Fruit fly (Drosophila melanogaster) whole organism, embryonic: ENCODE measurements around the gene CG42534.

Experiments used
- Awh ChIP-seq: fragments of 200-800 bp; sonication (Bioruptor generic); IDR thresholded peaks from 2 replicates; pipeline ENCODE4, ENCODE4 v1.3.6; 2022; ENCODE audit warnings: missing biosample characterization, missing genetic modification characterization
- CG10565 ChIP-seq: fragments of 200-800 bp; sonication (Bioruptor generic); optimal IDR thresholded peaks from 3 replicates; lab custom pipeline; 2016; ENCODE audit warnings: missing biosample characterization, mild to moderate bottlenecking, missing genetic modification characterization
- CG10654 ChIP-seq: fragments of 200-800 bp; sonication (Bioruptor generic); optimal IDR thresholded peaks from 2 replicates; lab custom pipeline; 2016; ENCODE audit warnings: missing biosample characterization, missing genetic modification characterization
- CG10979 ChIP-seq: fragments of 200-800 bp; sonication (Bioruptor generic); optimal IDR thresholded peaks from 2 replicates; lab custom pipeline; 2018; ENCODE audit warnings: missing biosample characterization, mild to moderate bottlenecking, missing genetic modification characterization, moderate library complexity
- CG11398 ChIP-seq: fragments of 200-800 bp; sonication (Bioruptor generic); optimal IDR thresholded peaks from 2 replicates; lab custom pipeline; 2016; ENCODE audit warnings: missing biosample characterization, missing genetic modification characterization
- CG12104 ChIP-seq: fragments of 200-800 bp; sonication (Bioruptor generic); optimal IDR thresholded peaks from 3 replicates; lab custom pipeline; 2016; ENCODE audit warnings: missing biosample characterization, missing genetic modification characterization
- CG12659 ChIP-seq: fragments of 200-800 bp; sonication (Bioruptor generic); optimal IDR thresholded peaks from 3 replicates; lab custom pipeline; 2017; ENCODE audit warnings: mild to moderate bottlenecking, missing biosample characterization, missing genetic modification reagents, missing genetic modification characterization
- CG13894 ChIP-seq: fragments of 200-800 bp; sonication (Bioruptor generic); optimal IDR thresholded peaks from 3 replicates; lab custom pipeline; 2018; ENCODE audit warnings: missing biosample characterization, mild to moderate bottlenecking, missing genetic modification characterization, moderate library complexity
- CG15073 ChIP-seq: fragments of 200-800 bp; sonication (Bioruptor generic); optimal IDR thresholded peaks from 2 replicates; lab custom pipeline; 2016; ENCODE audit warnings: missing biosample characterization, missing genetic modification characterization
- CG1603 ChIP-seq: fragments of 200-800 bp; sonication (Bioruptor generic); optimal IDR thresholded peaks from 2 replicates; lab custom pipeline; 2019; ENCODE audit warnings: missing biosample characterization, mild to moderate bottlenecking, missing genetic modification characterization, moderate library complexity
- CG16813 ChIP-seq: fragments of 200-800 bp; sonication (Bioruptor generic); IDR thresholded peaks from 3 replicates; pipeline ENCODE4 v1.3.6; 2022; ENCODE audit warnings: missing biosample characterization, missing genetic modification characterization; ENCODE audit not compliant: partially characterized antibody
- CG16815 ChIP-seq: fragments of 200-800 bp; sonication (Bioruptor generic); optimal IDR thresholded peaks from 3 replicates; lab custom pipeline; 2017; ENCODE audit warnings: missing biosample characterization, mild to moderate bottlenecking, missing genetic modification characterization
- CG17568 ChIP-seq: fragments of 200-800 bp; sonication (Bioruptor generic); optimal IDR thresholded peaks from 2 replicates; lab custom pipeline; 2018; ENCODE audit warnings: missing biosample characterization, mild to moderate bottlenecking, missing genetic modification characterization, moderate library complexity
- CG18599 ChIP-seq: fragments of 200-800 bp; sonication (Bioruptor generic); optimal IDR thresholded peaks from 3 replicates; lab custom pipeline; 2017; ENCODE audit warnings: missing biosample characterization, missing genetic modification characterization, mild to moderate bottlenecking, moderate library complexity, missing genetic modification reagents
- CG3838 ChIP-seq: fragments of 200-800 bp; sonication (Bioruptor generic); optimal IDR thresholded peaks from 3 replicates; lab custom pipeline; 2016; ENCODE audit warnings: missing biosample characterization, missing genetic modification characterization
- CG4360 ChIP-seq: fragments of 200-800 bp; sonication (Bioruptor generic); IDR thresholded peaks from 2 replicates; pipeline ENCODE4 v1.3.6; 2022; ENCODE audit warnings: missing biosample characterization, missing genetic modification characterization
- CG4404 ChIP-seq: fragments of 200-800 bp; sonication (Bioruptor generic); IDR thresholded peaks from 2 replicates; pipeline ENCODE4 v1.3.6; 2022; ENCODE audit warnings: missing biosample characterization, missing genetic modification characterization
- CG5245 ChIP-seq: fragments of 200-800 bp; sonication (Bioruptor generic); optimal IDR thresholded peaks from 3 replicates; lab custom pipeline; 2016; ENCODE audit warnings: missing biosample characterization, missing genetic modification characterization
- CG7987 ChIP-seq: fragments of 200-800 bp; sonication (Bioruptor generic); optimal IDR thresholded peaks from 2 replicates; lab custom pipeline; 2018; ENCODE audit warnings: missing biosample characterization, mild to moderate bottlenecking, missing genetic modification characterization, moderate library complexity
- CG8281 ChIP-seq: fragments of 200-800 bp; sonication (Bioruptor generic); optimal IDR thresholded peaks from 2 replicates; lab custom pipeline; 2018; ENCODE audit warnings: missing biosample characterization, mild to moderate bottlenecking, missing genetic modification characterization, moderate library complexity
- CG8924 ChIP-seq: fragments of 200-800 bp; optimal IDR thresholded peaks from 3 replicates; lab custom pipeline; 2019; ENCODE audit warnings: missing biosample characterization, mild to moderate bottlenecking, missing genetic modification characterization, moderate library complexity
- CG9215 ChIP-seq: fragments of 200-800 bp; sonication (Bioruptor generic); IDR thresholded peaks from 2 replicates; pipeline ENCODE4 v1.3.6; 2022; ENCODE audit warnings: missing biosample characterization, missing genetic modification characterization
- CG9932 ChIP-seq: fragments of 200-800 bp; sonication (Bioruptor generic); IDR thresholded peaks from 2 replicates; pipeline ENCODE4 v1.3.6; 2022; ENCODE audit warnings: missing biosample characterization, missing genetic modification characterization
- Eip74EF ChIP-seq, 2 experiments: fragments of 200-800 bp in 1 of 2; fragments of >200 bp in 1 of 2; sonication (Bioruptor generic) in 1 of 2; optimal IDR thresholded peaks; 2 replicates each; lab custom pipeline; 2017 to 2019; ENCODE audit warnings: missing biosample characterization in 2 of 2, missing genetic modification characterization in 2 of 2, mild to moderate bottlenecking in 1 of 2, moderate library complexity in 1 of 2
- Ets97D ChIP-seq: fragments of 200-800 bp; sonication (Bioruptor generic); optimal IDR thresholded peaks from 3 replicates; lab custom pipeline; 2016; ENCODE audit warnings: missing biosample characterization, missing genetic modification characterization
- Fer2 ChIP-seq: fragments of 200-800 bp; sonication (Bioruptor generic); optimal IDR thresholded peaks from 2 replicates; lab custom pipeline; 2018; ENCODE audit warnings: missing biosample characterization, mild to moderate bottlenecking, missing genetic modification characterization, moderate library complexity
- Gug ChIP-seq: fragments of 200-800 bp; sonication (Bioruptor generic); IDR thresholded peaks from 4 replicates; pipeline ENCODE4 v1.3.6; 2022; ENCODE audit warnings: missing biosample characterization, missing genetic modification characterization
- HLH54F ChIP-seq: fragments of 200-800 bp; sonication (Bioruptor generic); optimal IDR thresholded peaks from 3 replicates; lab custom pipeline; 2016; ENCODE audit warnings: missing biosample characterization, missing genetic modification characterization
- HmgZ ChIP-seq: fragments of 200-800 bp; sonication (Bioruptor generic); optimal IDR thresholded peaks from 2 replicates; lab custom pipeline; 2018; ENCODE audit warnings: missing biosample characterization, mild to moderate bottlenecking, missing genetic modification characterization
- NC2α ChIP-seq: fragments of 200-800 bp; sonication (Bioruptor generic); optimal IDR thresholded peaks from 2 replicates; lab custom pipeline; 2016; ENCODE audit warnings: missing biosample characterization, missing genetic modification characterization
- Oli ChIP-seq: fragments of 200-800 bp; sonication (Bioruptor generic); optimal IDR thresholded peaks from 2 replicates; lab custom pipeline; 2018; ENCODE audit warnings: missing biosample characterization, mild to moderate bottlenecking, missing genetic modification characterization, moderate library complexity
- Opbp ChIP-seq: fragments of 200-800 bp; sonication (Bioruptor generic); IDR thresholded peaks from 3 replicates; pipeline ENCODE4 v1.3.6; 2022; ENCODE audit warnings: missing biosample characterization, missing genetic modification characterization; ENCODE audit not compliant: partially characterized antibody
- PHDP ChIP-seq: fragments of 200-800 bp; sonication (Bioruptor generic); optimal IDR thresholded peaks from 3 replicates; lab custom pipeline; 2018; ENCODE audit warnings: missing biosample characterization, mild to moderate bottlenecking, missing genetic modification characterization, moderate library complexity
- Scr ChIP-seq: fragments of 200-800 bp; sonication (Bioruptor generic); IDR thresholded peaks from 2 replicates; pipeline ENCODE4 v1.3.6; 2022; ENCODE audit warnings: missing biosample characterization, missing genetic modification characterization; ENCODE audit not compliant: partially characterized antibody
- abd-A ChIP-seq: fragments of 200-800 bp; sonication (Bioruptor generic); optimal IDR thresholded peaks from 3 replicates; lab custom pipeline; 2019; ENCODE audit warnings: missing biosample characterization, mild to moderate bottlenecking, missing genetic modification characterization, moderate library complexity
- al ChIP-seq: fragments of 200-800 bp; sonication (Bioruptor generic); IDR thresholded peaks from 2 replicates; pipeline ENCODE4 v1.3.6; 2022; ENCODE audit warnings: missing biosample characterization, missing genetic modification characterization
- bigmax ChIP-seq: fragments of 200-800 bp; sonication (Bioruptor generic); optimal IDR thresholded peaks from 2 replicates; lab custom pipeline; 2018; ENCODE audit warnings: missing biosample characterization, mild to moderate bottlenecking, missing genetic modification characterization
- da ChIP-seq: fragments of 200-800 bp; sonication (Bioruptor generic); optimal IDR thresholded peaks from 2 replicates; lab custom pipeline; 2016; ENCODE audit warnings: missing biosample characterization, missing genetic modification characterization
- dmrt11E ChIP-seq: fragments of 200-800 bp; sonication (Bioruptor generic); optimal IDR thresholded peaks from 3 replicates; lab custom pipeline; 2018; ENCODE audit warnings: missing biosample characterization, mild to moderate bottlenecking, missing genetic modification characterization, moderate library complexity
- exex ChIP-seq: fragments of 200-800 bp; sonication (Bioruptor generic); optimal IDR thresholded peaks from 4 replicates; lab custom pipeline; 2018; ENCODE audit warnings: missing biosample characterization, mild to moderate bottlenecking, missing genetic modification characterization, moderate library complexity
- fru ChIP-seq: fragments of >200 bp; optimal IDR thresholded peaks from 2 replicates; lab custom pipeline; 2017
- gcm2 ChIP-seq: fragments of 200-800 bp; sonication (Bioruptor generic); optimal IDR thresholded peaks from 2 replicates; lab custom pipeline; 2016; ENCODE audit warnings: missing biosample characterization, missing genetic modification characterization
- gsb ChIP-seq: fragments of 200-800 bp; sonication (Bioruptor generic); IDR thresholded peaks from 2 replicates; pipeline ENCODE4 v1.3.6; 2022; ENCODE audit warnings: missing biosample characterization, missing genetic modification characterization
- gt ChIP-seq: fragments of 200-800 bp; sonication (Bioruptor generic); IDR thresholded peaks from 2 replicates; pipeline ENCODE4 v1.3.6; 2022; ENCODE audit warnings: missing biosample characterization, missing genetic modification characterization
- jing ChIP-seq: fragments of 200-800 bp; sonication (Bioruptor generic); optimal IDR thresholded peaks from 2 replicates; lab custom pipeline; 2018; ENCODE audit warnings: missing biosample characterization, mild to moderate bottlenecking, missing genetic modification characterization
- kah ChIP-seq: fragments of 200-800 bp; sonication (Bioruptor generic); optimal IDR thresholded peaks from 2 replicates; lab custom pipeline; 2018; ENCODE audit warnings: missing biosample characterization, mild to moderate bottlenecking, missing genetic modification characterization
- ken ChIP-seq: fragments of 200-800 bp; sonication (Bioruptor generic); IDR thresholded peaks from 3 replicates; pipeline ENCODE4 v1.3.6; 2022; ENCODE audit warnings: missing biosample characterization, missing genetic modification characterization
- lab ChIP-seq: fragments of 200-800 bp; sonication (Bioruptor generic); optimal IDR thresholded peaks from 3 replicates; lab custom pipeline; 2017; ENCODE audit warnings: missing biosample characterization, missing genetic modification characterization, mild to moderate bottlenecking, moderate library complexity, missing genetic modification reagents
- salm ChIP-seq: fragments of 200-800 bp; sonication (Bioruptor generic); optimal IDR thresholded peaks from 2 replicates; lab custom pipeline; 2018; ENCODE audit warnings: missing biosample characterization, mild to moderate bottlenecking, missing genetic modification characterization
- sna ChIP-seq: fragments of 200-800 bp; sonication (Bioruptor generic); IDR thresholded peaks from 2 replicates; pipeline ENCODE4 v1.3.6; 2022; ENCODE audit warnings: missing biosample characterization, missing genetic modification characterization; ENCODE audit not compliant: partially characterized antibody

Gene CG42534

dm6 chr3R:27407049-27407448 is 66.6 kb downstream of the CG42534 start (continued):
- TF ChIP-seq HLH54F (GFP tag; lab: Kevin White, UChicago) (peak; percentile 80), sna (GFP tag; lab: Robert Waterston, UW) (no peak), PHDP (tag; lab: Kevin White, UChicago) (peak; percentile 75), Fer2 (tag; lab: Kevin White, UChicago) (peak; percentile 71), CG13894 (tag; lab: Kevin White, UChicago) (peak; percentile 5), gcm2 (GFP tag; lab: Kevin White, UChicago) (peak; percentile 4), CG16815 (peak; percentile 39), NC2α (GFP tag; lab: Kevin White, UChicago) (no peak), Eip74EF (GFP tag; optimal IDR thresholded peaks at IDR 0.05; lab: Kevin White, UChicago) (peak in 1 of 2 experiments; percentile 38), Ets97D (GFP tag; lab: Kevin White, UChicago) (peak; percentile 36), CG17568 (GFP tag; lab: Kevin White, UChicago) (peak; percentile 16), HmgZ (tag; lab: Kevin White, UChicago) (peak; percentile 73), gt (0 out of 2 replicates have a peak, but pooled peaks have one; percentile 39), CG7987 (peak; percentile 3), CG10979 (no peak), CG5245 (GFP tag; lab: Kevin White, UChicago) (peak; percentile 10), Awh (GFP tag; lab: Robert Waterston, UW) (0 out of 2 replicates have a peak, but pooled peaks have one; percentile 38), da (GFP tag; lab: Kevin White, UChicago) (peak; percentile 23), CG8924 (tag; lab: Kevin White, UChicago) (peak; percentile 55), CG16813 (GFP tag; lab: Robert Waterston, UW) (no peak), CG9932 (GFP tag; lab: Robert Waterston, UW) (peak; percentile 94), CG10654 (peak; percentile 51), CG12659 (GFP tag; lab: Kevin White, UChicago) (peak; percentile 63), CG1603 (tag; lab: Kevin White, UChicago) (peak; percentile 64), Gug (GFP tag; lab: Robert Waterston, UW) (peak; percentile 75), abd-A (tag; lab: Kevin White, UChicago) (no peak), al (GFP tag; lab: Robert Waterston, UW) (peak; percentile 92), lab (peak; percentile 84), CG9215 (GFP tag; lab: Robert Waterston, UW) (peak; percentile 82), Scr (GFP tag; lab: Robert Waterston, UW) (no peak), exex (peak; percentile 28), CG15073 (GFP tag; lab: Kevin White, UChicago) (no peak), dmrt11E (tag; lab: Kevin White, UChicago) (no peak), CG11398 (GFP tag; lab: Kevin White, UChicago) (peak; percentile 26), jing (GFP tag; lab: Kevin White, UChicago) (peak; percentile 37), CG3838 (GFP tag; lab: Kevin White, UChicago) (no peak), Opbp (GFP tag; lab: Robert Waterston, UW) (no peak), gsb (GFP tag; lab: Robert Waterston, UW) (peak; percentile 73), CG4404 (peak; percentile 76), kah (GFP tag; lab: Kevin White, UChicago) (peak; percentile 21), CG8281 (tag; lab: Kevin White, UChicago) (peak; percentile 33), Oli (tag; lab: Kevin White, UChicago) (peak; percentile 73), CG10565 (GFP tag; lab: Kevin White, UChicago) (no peak), bigmax (GFP tag; lab: Kevin White, UChicago) (no peak), ken (GFP tag; lab: Robert Waterston, UW) (peak; percentile 67), fru (lab: Kevin White, UChicago) (no peak), salm (tag; lab: Kevin White, UChicago) (no peak), CG12104 (peak; percentile 30), CG18599 (GFP tag; lab: Kevin White, UChicago) (peak; percentile 78), CG4360 (GFP tag; lab: Robert Waterston, UW) (no peak)
